Fruit fly (Drosophila melanogaster) whole organism, embryonic: ENCODE measurements around the gene lmd.
A peak's percentile ranks its signal among the peaks of the same experiment; 100 is the strongest.

Experiments
- Aef1 ChIP-seq: fragments of 200-800 bp; sonication (Bioruptor generic); IDR thresholded peaks from 3 replicates; pipeline ENCODE4 v1.3.6; 2022; ENCODE audit warnings: missing biosample characterization, missing genetic modification characterization
- Bteb2 ChIP-seq: fragments of 200-800 bp; sonication (Bioruptor generic); optimal IDR thresholded peaks from 2 replicates; lab custom pipeline; 2016; ENCODE audit warnings: missing biosample characterization, missing genetic modification characterization
- CG10267 ChIP-seq: fragments of 200-800 bp; sonication (Bioruptor generic); optimal IDR thresholded peaks from 2 replicates; lab custom pipeline; 2018; ENCODE audit warnings: missing biosample characterization, mild to moderate bottlenecking, missing genetic modification characterization, moderate library complexity
- CG10654 ChIP-seq: fragments of 200-800 bp; sonication (Bioruptor generic); optimal IDR thresholded peaks from 2 replicates; lab custom pipeline; 2016; ENCODE audit warnings: missing biosample characterization, missing genetic modification characterization
- CG11398 ChIP-seq: fragments of 200-800 bp; sonication (Bioruptor generic); optimal IDR thresholded peaks from 2 replicates; lab custom pipeline; 2016; ENCODE audit warnings: missing biosample characterization, missing genetic modification characterization
- CG11696 ChIP-seq: fragments of 200-800 bp; sonication (Bioruptor generic); IDR thresholded peaks from 2 replicates; pipeline ENCODE4 v1.3.6; 2022; ENCODE audit warnings: missing biosample characterization, missing genetic modification characterization
- CG12219 ChIP-seq: fragments of 200-800 bp; sonication (Bioruptor generic); optimal IDR thresholded peaks from 3 replicates; lab custom pipeline; 2018; ENCODE audit warnings: missing biosample characterization, mild to moderate bottlenecking, missing genetic modification characterization
- CG1647 ChIP-seq: fragments of 200-800 bp; sonication (Bioruptor generic); optimal IDR thresholded peaks from 3 replicates; lab custom pipeline; 2016; ENCODE audit warnings: missing biosample characterization, missing genetic modification characterization
- CG16815 ChIP-seq: fragments of 200-800 bp; sonication (Bioruptor generic); optimal IDR thresholded peaks from 3 replicates; lab custom pipeline; 2017; ENCODE audit warnings: missing biosample characterization, mild to moderate bottlenecking, missing genetic modification characterization
- CG17829 ChIP-seq: fragments of 200-800 bp; optimal IDR thresholded peaks from 2 replicates; lab custom pipeline; 2019; ENCODE audit warnings: missing biosample characterization, mild to moderate bottlenecking, missing genetic modification characterization, moderate library complexity
- CG2120 ChIP-seq: fragments of 200-800 bp; sonication (Bioruptor generic); optimal IDR thresholded peaks from 3 replicates; lab custom pipeline; 2016; ENCODE audit warnings: missing biosample characterization, missing genetic modification characterization
- CG2678 ChIP-seq: fragments of 200-800 bp; sonication (Bioruptor generic); optimal IDR thresholded peaks from 3 replicates; lab custom pipeline; 2019; ENCODE audit warnings: missing biosample characterization, mild to moderate bottlenecking, missing genetic modification characterization, moderate library complexity
- CG32532 ChIP-seq: fragments of 200-800 bp; sonication (Bioruptor generic); IDR thresholded peaks from 2 replicates; pipeline ENCODE4 v1.3.6; 2022; ENCODE audit warnings: missing biosample characterization, missing genetic modification characterization
- CG3407 ChIP-seq: fragments of 200-800 bp; sonication (Bioruptor generic); optimal IDR thresholded peaks from 2 replicates; lab custom pipeline; 2018; ENCODE audit warnings: missing biosample characterization, mild to moderate bottlenecking, missing genetic modification characterization
- CG4820 ChIP-seq: fragments of 200-800 bp; sonication (Bioruptor generic); optimal IDR thresholded peaks from 3 replicates; lab custom pipeline; 2016; ENCODE audit warnings: missing biosample characterization, missing genetic modification characterization
- CG6854 ChIP-seq: fragments of 200-800 bp; sonication (Bioruptor generic); optimal IDR thresholded peaks from 3 replicates; lab custom pipeline; 2017; ENCODE audit warnings: missing biosample characterization, mild to moderate bottlenecking, missing genetic modification characterization
- CG8924 ChIP-seq: fragments of 200-800 bp; optimal IDR thresholded peaks from 3 replicates; lab custom pipeline; 2019; ENCODE audit warnings: missing biosample characterization, mild to moderate bottlenecking, missing genetic modification characterization, moderate library complexity
- Dref ChIP-seq: fragments of 200-800 bp; sonication (Bioruptor generic); IDR thresholded peaks from 2 replicates; pipeline ENCODE4 v1.3.6; 2022; ENCODE audit warnings: missing biosample characterization, missing genetic modification characterization
- E2f1 ChIP-seq: fragments of 200-800 bp; sonication (Bioruptor generic); IDR thresholded peaks from 2 replicates; pipeline ENCODE4 v1.3.6; 2022; ENCODE audit warnings: missing biosample characterization, missing genetic modification characterization
- Ets97D ChIP-seq: fragments of 200-800 bp; sonication (Bioruptor generic); optimal IDR thresholded peaks from 3 replicates; lab custom pipeline; 2016; ENCODE audit warnings: missing biosample characterization, missing genetic modification characterization
- Fer2 ChIP-seq: fragments of 200-800 bp; sonication (Bioruptor generic); optimal IDR thresholded peaks from 2 replicates; lab custom pipeline; 2018; ENCODE audit warnings: missing biosample characterization, mild to moderate bottlenecking, missing genetic modification characterization, moderate library complexity
- GATAe ChIP-seq: fragments of 200-800 bp; sonication (Bioruptor generic); conservative IDR thresholded peaks from 2 replicates; pipeline ENCODE4 v1.3.6; 2022; ENCODE audit warnings: missing biosample characterization, missing genetic modification characterization
- HLH3B ChIP-seq: fragments of 200-800 bp; sonication (Bioruptor generic); IDR thresholded peaks from 2 replicates; pipeline ENCODE4 v1.3.6; 2022; ENCODE audit warnings: missing biosample characterization, missing genetic modification characterization
- Hand ChIP-seq: fragments of 200-800 bp; sonication (Bioruptor generic); optimal IDR thresholded peaks from 2 replicates; lab custom pipeline; 2017; ENCODE audit warnings: mild to moderate bottlenecking, missing biosample characterization, missing genetic modification reagents, missing genetic modification characterization
- MESR4 ChIP-seq: fragments of 200-800 bp; sonication (Bioruptor generic); optimal IDR thresholded peaks from 2 replicates; lab custom pipeline; 2018; ENCODE audit warnings: missing biosample characterization, mild to moderate bottlenecking, missing genetic modification characterization, moderate library complexity
- NK7.1 ChIP-seq: fragments of 200-800 bp; sonication (Bioruptor generic); optimal IDR thresholded peaks from 3 replicates; lab custom pipeline; 2016; ENCODE audit warnings: missing biosample characterization, missing genetic modification characterization
- NfI ChIP-seq: fragments of 200-800 bp; sonication (Bioruptor generic); optimal IDR thresholded peaks from 3 replicates; lab custom pipeline; 2018; ENCODE audit warnings: missing biosample characterization, mild to moderate bottlenecking, missing genetic modification characterization, moderate library complexity
- Rfx ChIP-seq: fragments of 200-800 bp; sonication (Bioruptor generic); IDR thresholded peaks from 2 replicates; pipeline ENCODE4 v1.3.6; 2022; ENCODE audit warnings: missing biosample characterization, missing genetic modification characterization
- Stat92E ChIP-seq, 3 experiments: fragments of >200 bp in 2 of 3; fragments of 200-800 bp in 1 of 3; sonication (Bioruptor generic) in 1 of 3; optimal IDR thresholded peaks; 2 replicates each; lab custom pipeline; 2017 to 2019; ENCODE audit warnings: missing biosample characterization in 3 of 3, missing genetic modification characterization in 3 of 3, mild to moderate bottlenecking in 1 of 3, moderate library complexity in 1 of 3
- Xrp1 ChIP-seq: fragments of 200-800 bp; sonication (Bioruptor generic); IDR thresholded peaks from 2 replicates; pipeline ENCODE4 v1.3.6; 2022; ENCODE audit warnings: missing biosample characterization, missing genetic modification characterization
- ara ChIP-seq: fragments of 200-800 bp; sonication (Bioruptor generic); IDR thresholded peaks from 2 replicates; pipeline ENCODE4 v1.3.6; 2022; ENCODE audit warnings: missing biosample characterization, missing genetic modification characterization
- ash1 ChIP-seq: fragments of 200-800 bp; sonication (Bioruptor generic); optimal IDR thresholded peaks from 2 replicates; lab custom pipeline; 2018; ENCODE audit warnings: missing biosample characterization, mild to moderate bottlenecking, missing genetic modification characterization
- caup ChIP-seq: fragments of 200-800 bp; sonication (Bioruptor generic); optimal IDR thresholded peaks from 3 replicates; lab custom pipeline; 2017; ENCODE audit warnings: missing biosample characterization, mild to moderate bottlenecking, missing genetic modification characterization, moderate library complexity; ENCODE audit not compliant: severe bottlenecking
- ci ChIP-seq: fragments of 200-800 bp; sonication (Bioruptor generic); IDR thresholded peaks from 3 replicates; pipeline ENCODE4 v1.3.6; 2022; ENCODE audit warnings: missing biosample characterization, missing genetic modification characterization
- dmrt11E ChIP-seq: fragments of 200-800 bp; sonication (Bioruptor generic); optimal IDR thresholded peaks from 3 replicates; lab custom pipeline; 2018; ENCODE audit warnings: missing biosample characterization, mild to moderate bottlenecking, missing genetic modification characterization, moderate library complexity
- en ChIP-seq: fragments of 200-800 bp; sonication (Bioruptor generic); optimal IDR thresholded peaks from 2 replicates; lab custom pipeline; 2016; ENCODE audit warnings: missing biosample characterization, missing genetic modification characterization
- ewg ChIP-seq: fragments of 200-800 bp; sonication (Bioruptor generic); optimal IDR thresholded peaks from 3 replicates; lab custom pipeline; 2017; ENCODE audit warnings: mild to moderate bottlenecking, missing biosample characterization, missing genetic modification reagents, missing genetic modification characterization
- grau ChIP-seq: fragments of 200-800 bp; optimal IDR thresholded peaks from 3 replicates; lab custom pipeline; 2019; ENCODE audit warnings: missing biosample characterization, mild to moderate bottlenecking, missing genetic modification characterization, moderate library complexity
- grn ChIP-seq: fragments of 200-800 bp; sonication (Bioruptor generic); optimal IDR thresholded peaks from 3 replicates; lab custom pipeline; 2017; ENCODE audit warnings: missing biosample characterization, missing genetic modification characterization
- hbn ChIP-seq: fragments of 200-800 bp; sonication (Bioruptor generic); IDR thresholded peaks from 2 replicates; pipeline ENCODE4 v1.3.6; 2022; ENCODE audit warnings: missing biosample characterization, missing genetic modification characterization; ENCODE audit not compliant: partially characterized antibody
- lbe ChIP-seq: fragments of 200-800 bp; sonication (Bioruptor generic); optimal IDR thresholded peaks from 2 replicates; lab custom pipeline; 2016; ENCODE audit warnings: missing biosample characterization, mild to moderate bottlenecking, missing genetic modification characterization
- luna ChIP-seq: fragments of 200-800 bp; sonication (Bioruptor generic); optimal IDR thresholded peaks from 2 replicates; lab custom pipeline; 2016; ENCODE audit warnings: missing biosample characterization, missing genetic modification characterization
- nerfin-1 ChIP-seq: fragments of 200-800 bp; sonication (Bioruptor generic); optimal IDR thresholded peaks from 3 replicates; lab custom pipeline; 2019; ENCODE audit warnings: missing biosample characterization, mild to moderate bottlenecking, missing genetic modification characterization, moderate library complexity
- pfk ChIP-seq: fragments of 200-800 bp; sonication (Bioruptor generic); optimal IDR thresholded peaks from 2 replicates; lab custom pipeline; 2018; ENCODE audit warnings: missing biosample characterization, mild to moderate bottlenecking, missing genetic modification characterization, moderate library complexity
- phol ChIP-seq: fragments of 200-800 bp; sonication (Bioruptor generic); optimal IDR thresholded peaks from 3 replicates; lab custom pipeline; 2018; ENCODE audit warnings: missing biosample characterization, mild to moderate bottlenecking, missing genetic modification characterization, moderate library complexity
- run ChIP-seq: fragments of 200-800 bp; sonication (Bioruptor generic); optimal IDR thresholded peaks from 3 replicates; lab custom pipeline; 2018; ENCODE audit warnings: missing biosample characterization, mild to moderate bottlenecking, missing genetic modification characterization
- sqz ChIP-seq: fragments of 200-800 bp; sonication (Bioruptor generic); optimal IDR thresholded peaks from 3 replicates; lab custom pipeline; 2018; ENCODE audit warnings: missing biosample characterization, mild to moderate bottlenecking, missing genetic modification characterization
- sr ChIP-seq: fragments of 200-800 bp; sonication (Bioruptor generic); IDR thresholded peaks from 3 replicates; pipeline ENCODE4 v1.3.6; 2022; ENCODE audit warnings: missing biosample characterization, missing genetic modification characterization
- toy ChIP-seq: fragments of 200-800 bp; sonication (Bioruptor generic); IDR thresholded peaks from 2 replicates; pipeline ENCODE4 v1.3.6; 2022; ENCODE audit warnings: missing biosample characterization, missing genetic modification characterization
- usp ChIP-seq: fragments of >200 bp; optimal IDR thresholded peaks from 2 replicates; lab custom pipeline; 2017; ENCODE audit warnings: missing biosample characterization, missing genetic modification characterization
- wdn ChIP-seq: fragments of 200-800 bp; sonication (Bioruptor generic); IDR thresholded peaks from 2 replicates; pipeline ENCODE4 v1.3.6; 2022; ENCODE audit warnings: missing biosample characterization, missing genetic modification characterization
- z ChIP-seq: fragments of 200-800 bp; sonication (Bioruptor generic); IDR thresholded peaks from 3 replicates; pipeline ENCODE4 v1.3.6; 2022; ENCODE audit warnings: missing biosample characterization, missing genetic modification characterization

lmd gene

DNA sequence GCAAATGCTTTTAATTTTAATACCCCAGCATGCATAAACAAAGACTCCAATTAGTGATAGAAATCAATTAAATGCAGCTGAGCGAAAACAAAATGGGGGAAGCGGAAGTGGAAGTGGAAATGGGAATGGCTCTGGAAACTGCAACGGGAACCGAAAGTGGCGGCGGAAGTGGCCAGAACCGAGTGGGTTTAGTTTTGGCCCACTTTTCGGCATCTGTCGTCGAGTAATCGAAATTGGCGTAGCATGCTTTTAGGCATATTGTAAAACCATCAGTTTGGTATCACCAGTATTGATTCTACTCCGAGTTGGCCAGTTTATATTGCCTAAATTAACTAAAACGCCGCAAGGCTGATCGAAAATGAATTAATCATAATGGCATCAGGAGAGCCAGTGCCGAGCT is 22.4 kb downstream of the lmd start:
- TF ChIP-seq hbn (no peak), dmrt11E (tag; lab: Kevin White, UChicago) (no peak), ewg (no peak), CG3407 (GFP tag; lab: Kevin White, UChicago) (no peak), NK7.1 (GFP tag; lab: Kevin White, UChicago) (no peak), CG1647 (GFP tag; lab: Kevin White, UChicago) (no peak), HLH3B (GFP tag; lab: Robert Waterston, UW) (peak; percentile 30; the same call in 1 of the 2 replicates), CG6854 (GFP tag; lab: Kevin White, UChicago) (no peak), CG10267 (tag; lab: Kevin White, UChicago) (no peak), CG8924 (no peak), ash1 (GFP tag; lab: Kevin White, UChicago) (no peak), caup (GFP tag; lab: Kevin White, UChicago) (peak; percentile 2), ara (GFP tag; lab: Robert Waterston, UW) (no peak), CG12219 (GFP tag; lab: Kevin White, UChicago) (no peak), Aef1 (GFP tag; lab: Robert Waterston, UW) (no peak), phol (no peak), pfk (no peak), sqz (GFP tag; lab: Kevin White, UChicago) (no peak), GATAe (GFP tag; lab: Robert Waterston, UW) (no peak), luna (no peak), NfI (GFP tag; lab: Kevin White, UChicago) (peak; percentile 25), CG11696 (GFP tag; lab: Robert Waterston, UW) (no peak), grn (GFP tag; lab: Kevin White, UChicago) (no peak), CG2678 (tag; lab: Kevin White, UChicago) (no peak), Xrp1 (GFP tag; lab: Robert Waterston, UW) (no peak), usp (no peak), ci (peak; percentile 74; the same call in 2 of the 3 replicates), toy (GFP tag; lab: Robert Waterston, UW) (no peak), CG2120 (GFP tag; lab: Kevin White, UChicago) (no peak), Ets97D (GFP tag; lab: Kevin White, UChicago) (peak; percentile 69), Fer2 (tag; lab: Kevin White, UChicago) (no peak), Dref (GFP tag; lab: Robert Waterston, UW) (0 out of 2 replicates have a peak, but pooled peaks have one; percentile 22), sr (0 out of 3 replicates have a peak, but pooled peaks have one; percentile 29), CG10654 (GFP tag; lab: Kevin White, UChicago) (no peak), z (GFP tag; lab: Robert Waterston, UW) (no peak), grau (no peak), nerfin-1 (tag; lab: Kevin White, UChicago) (no peak), Rfx (GFP tag; lab: Robert Waterston, UW) (0 out of 2 replicates have a peak, but pooled peaks have one; percentile 12), CG11398 (GFP tag; lab: Kevin White, UChicago) (no peak), CG16815 (GFP tag; lab: Kevin White, UChicago) (no peak), CG32532 (GFP tag; lab: Robert Waterston, UW) (no peak; the same call in 1 of the 2 replicates), CG17829 (no peak), Bteb2 (GFP tag; lab: Kevin White, UChicago) (no peak), E2f1 (GFP tag; lab: Robert Waterston, UW) (no peak), Hand (GFP tag; lab: Kevin White, UChicago) (no peak), wdn (no peak), Stat92E (GFP tag; optimal IDR thresholded peaks at IDR 0.05; lab: Kevin White, UChicago) (no peak), lbe (no peak), CG4820 (GFP tag; lab: Kevin White, UChicago) (no peak), en (GFP tag; lab: Kevin White, UChicago) (no peak), MESR4 (GFP tag; lab: Kevin White, UChicago) (no peak), run (tag; lab: Kevin White, UChicago) (no peak)
